Worm (Caenorhabditis elegans): ENCODE results near the gene lips-9.

- TF ChIP-seq sea-1 (GFP tag; conservative IDR thresholded peaks at IDR 0.05) = no peak
- TF ChIP-seq ama-1 (optimal IDR thresholded peaks at IDR 0.05) = no peak
- TF ChIP-seq hmbx-1 (tag; optimal IDR thresholded peaks at IDR 0.05) = no peak
These were observed 16.1 kb downstream of the lips-9 start, which contains the start of the genes F58G1.2 and wago-4 for ce11 chrII:12918960-12919553.
